Worm (Caenorhabditis elegans) whole organism, midembryonic: ENCODE results near the gene F55A11.11.

ENCODE experiments used
- T22C8.4 ChIP-seq: fragments of 200-800 bp; sonication (Bioruptor generic); IDR thresholded peaks from 2 replicates; pipeline ENCODE4 v1.3.6; 2022; ENCODE audit warnings: missing genetic modification characterization, missing compliant biosample characterization
- cog-1 ChIP-seq: sonication (generic microtip); optimal IDR thresholded peaks from 2 replicates; lab custom pipeline; 2016; ENCODE audit warnings: missing genetic modification characterization, missing compliant biosample characterization
- flt-1 ChIP-seq: fragments of 200-800 bp; sonication (Bioruptor generic); IDR thresholded peaks from 2 replicates; pipeline ENCODE4 v1.3.6; 2022; ENCODE audit warnings: missing genetic modification characterization, missing compliant biosample characterization
- klf-2 ChIP-seq: fragments of 200-800 bp; sonication (Bioruptor generic); conservative IDR thresholded peaks from 2 replicates; pipeline ENCODE4 v1.3.6; 2022; ENCODE audit warnings: missing genetic modification reagents, missing genetic modification characterization, missing compliant biosample characterization
- ref-1 ChIP-seq: fragments of 200-800 bp; sonication (Bioruptor generic); conservative IDR thresholded peaks from 2 replicates; pipeline ENCODE4 v1.3.6; 2022; ENCODE audit warnings: missing genetic modification reagents, missing genetic modification characterization, missing compliant biosample characterization
- tab-1 ChIP-seq: fragments of 200-800 bp; sonication (Bioruptor generic); IDR thresholded peaks from 2 replicates; pipeline ENCODE4 v1.3.6; 2022; ENCODE audit warnings: missing genetic modification characterization, missing compliant biosample characterization
- ztf-29 ChIP-seq: fragments of 200-800 bp; sonication (Bioruptor generic); IDR thresholded peaks from 2 replicates; pipeline ENCODE4 v1.3.6; 2022; ENCODE audit warnings: missing genetic modification reagents, missing genetic modification characterization, missing compliant biosample characterization

- no peak for TF ChIP-seq flt-1
- TF ChIP-seq tab-1 (GFP tag; lab: Robert Waterston, UW): no peak
- TF ChIP-seq ztf-29 (GFP tag; lab: Robert Waterston, UW): no peak
- TF ChIP-seq cog-1 (tag; lab: Kevin White, UChicago): no peak
- TF ChIP-seq T22C8.4 (GFP tag; lab: Robert Waterston, UW): no peak
- no peak for TF ChIP-seq ref-1 (GFP tag; lab: Robert Waterston, UW)
- TF ChIP-seq klf-2 (GFP tag; lab: Robert Waterston, UW): no peak
These were observed 14.4 kb downstream of the F55A11.11 start for ce11 chrV:11797272-11797855.
